Fruit fly (Drosophila melanogaster) whole organism, embryonic: ENCODE results near the gene CG10801.
A peak's percentile ranks its signal among the peaks of the same experiment; 100 is the strongest.

ENCODE experiments used
- Abd-B ChIP-seq: fragments of 200-800 bp; sonication (Bioruptor generic); optimal IDR thresholded peaks from 2 replicates; lab custom pipeline; 2018; ENCODE audit warnings: missing biosample characterization, mild to moderate bottlenecking, missing genetic modification characterization, moderate library complexity
- Antp ChIP-seq: fragments of 200-800 bp; sonication (Bioruptor generic); optimal IDR thresholded peaks from 3 replicates; lab custom pipeline; 2016; ENCODE audit warnings: missing biosample characterization, missing genetic modification characterization
- Awh ChIP-seq: fragments of 200-800 bp; sonication (Bioruptor generic); IDR thresholded peaks from 2 replicates; pipeline ENCODE4, ENCODE4 v1.3.6; 2022; ENCODE audit warnings: missing biosample characterization, missing genetic modification characterization
- CG10431 ChIP-seq: fragments of 200-800 bp; sonication (Bioruptor generic); optimal IDR thresholded peaks from 3 replicates; lab custom pipeline; 2018; ENCODE audit warnings: missing biosample characterization, mild to moderate bottlenecking, missing genetic modification characterization
- CG10959 ChIP-seq: fragments of 200-800 bp; sonication (Bioruptor generic); IDR thresholded peaks from 2 replicates; pipeline ENCODE4 v1.3.6; 2022; ENCODE audit warnings: missing biosample characterization, missing genetic modification characterization
- CG11723 ChIP-seq: fragments of 200-800 bp; sonication (Bioruptor generic); optimal IDR thresholded peaks from 2 replicates; lab custom pipeline; 2017; ENCODE audit warnings: missing biosample characterization, mild to moderate bottlenecking, missing genetic modification characterization
- CG14860 ChIP-seq: fragments of 200-800 bp; sonication (Bioruptor generic); IDR thresholded peaks from 3 replicates; pipeline ENCODE4 v1.3.6; 2022; ENCODE audit warnings: missing biosample characterization, missing genetic modification characterization; ENCODE audit not compliant: partially characterized antibody
- CG15269 ChIP-seq: fragments of 200-800 bp; sonication (Bioruptor generic); optimal IDR thresholded peaks from 2 replicates; lab custom pipeline; 2018; ENCODE audit warnings: missing biosample characterization, mild to moderate bottlenecking, missing genetic modification characterization, moderate library complexity
- CG1647 ChIP-seq: fragments of 200-800 bp; sonication (Bioruptor generic); optimal IDR thresholded peaks from 3 replicates; lab custom pipeline; 2016; ENCODE audit warnings: missing biosample characterization, missing genetic modification characterization
- CG1792 ChIP-seq: fragments of 200-800 bp; sonication (Bioruptor generic); optimal IDR thresholded peaks from 2 replicates; lab custom pipeline; 2016; ENCODE audit warnings: missing biosample characterization, missing genetic modification characterization
- CG18262 ChIP-seq: fragments of 200-800 bp; optimal IDR thresholded peaks from 3 replicates; lab custom pipeline; 2019; ENCODE audit warnings: missing biosample characterization, mild to moderate bottlenecking, missing genetic modification characterization, moderate library complexity
- CG2129 ChIP-seq: fragments of 200-800 bp; sonication (Bioruptor generic); IDR thresholded peaks from 2 replicates; pipeline ENCODE4 v1.3.6; 2022; ENCODE audit warnings: missing biosample characterization, missing genetic modification characterization; ENCODE audit not compliant: partially characterized antibody
- CG2202 ChIP-seq: fragments of 200-800 bp; sonication (Bioruptor generic); optimal IDR thresholded peaks from 2 replicates; lab custom pipeline; 2018; ENCODE audit warnings: missing biosample characterization, mild to moderate bottlenecking, missing genetic modification characterization
- CG2889 ChIP-seq: fragments of 200-800 bp; sonication (Bioruptor generic); IDR thresholded peaks from 3 replicates; pipeline ENCODE4 v1.3.6; 2022; ENCODE audit warnings: missing biosample characterization, missing genetic modification characterization
- CG31388 ChIP-seq: fragments of 200-800 bp; sonication (Bioruptor generic); optimal IDR thresholded peaks from 2 replicates; lab custom pipeline; 2016; ENCODE audit warnings: missing biosample characterization, missing genetic modification characterization
- CG3407 ChIP-seq: fragments of 200-800 bp; sonication (Bioruptor generic); optimal IDR thresholded peaks from 2 replicates; lab custom pipeline; 2018; ENCODE audit warnings: missing biosample characterization, mild to moderate bottlenecking, missing genetic modification characterization
- CG34376 ChIP-seq: fragments of 200-800 bp; sonication (Bioruptor generic); optimal IDR thresholded peaks from 2 replicates; lab custom pipeline; 2018; ENCODE audit warnings: missing biosample characterization, mild to moderate bottlenecking, missing genetic modification characterization
- CG8089 ChIP-seq: fragments of 200-800 bp; sonication (Bioruptor generic); optimal IDR thresholded peaks from 3 replicates; lab custom pipeline; 2016; ENCODE audit warnings: missing biosample characterization, missing genetic modification characterization
- CG9797 ChIP-seq: fragments of 200-800 bp; sonication (Bioruptor generic); optimal IDR thresholded peaks from 3 replicates; lab custom pipeline; 2018; ENCODE audit warnings: missing biosample characterization, mild to moderate bottlenecking, missing genetic modification characterization
- CG9876 ChIP-seq: fragments of 200-800 bp; sonication (Bioruptor generic); optimal IDR thresholded peaks from 2 replicates; lab custom pipeline; 2016; ENCODE audit warnings: missing biosample characterization, missing genetic modification characterization
- GATAe ChIP-seq: fragments of 200-800 bp; sonication (Bioruptor generic); conservative IDR thresholded peaks from 2 replicates; pipeline ENCODE4 v1.3.6; 2022; ENCODE audit warnings: missing biosample characterization, missing genetic modification characterization
- H15 ChIP-seq: fragments of 200-800 bp; sonication (Bioruptor generic); IDR thresholded peaks from 3 replicates; pipeline ENCODE4 v1.3.6; 2022; ENCODE audit warnings: missing biosample characterization, missing genetic modification characterization
- Hr39 ChIP-seq: fragments of >200 bp; optimal IDR thresholded peaks from 2 replicates; lab custom pipeline; 2017
- MBD-R2 ChIP-seq: fragments of 200-800 bp; sonication (Bioruptor generic); IDR thresholded peaks from 2 replicates; pipeline ENCODE4 v1.3.6; 2022; ENCODE audit warnings: missing biosample characterization, missing genetic modification characterization
- Max ChIP-seq: fragments of 200-800 bp; sonication (Bioruptor generic); optimal IDR thresholded peaks from 2 replicates; lab custom pipeline; 2016; ENCODE audit warnings: missing biosample characterization, mild to moderate bottlenecking, missing genetic modification characterization
- Optix ChIP-seq: fragments of 200-800 bp; sonication (Bioruptor generic); IDR thresholded peaks from 3 replicates; pipeline ENCODE4 v1.3.6; 2022; ENCODE audit warnings: missing biosample characterization, missing genetic modification characterization
- PHDP ChIP-seq: fragments of 200-800 bp; sonication (Bioruptor generic); optimal IDR thresholded peaks from 3 replicates; lab custom pipeline; 2018; ENCODE audit warnings: missing biosample characterization, mild to moderate bottlenecking, missing genetic modification characterization, moderate library complexity
- Ptx1 ChIP-seq: fragments of 200-800 bp; sonication (Bioruptor generic); IDR thresholded peaks from 2 replicates; pipeline ENCODE4 v1.3.6; 2022; ENCODE audit warnings: missing biosample characterization, missing genetic modification characterization
- Six4 ChIP-seq: fragments of 200-800 bp; sonication (Bioruptor generic); optimal IDR thresholded peaks from 2 replicates; lab custom pipeline; 2016; ENCODE audit warnings: missing biosample characterization, missing genetic modification characterization
- Sox100B ChIP-seq: fragments of 200-800 bp; sonication (Bioruptor generic); optimal IDR thresholded peaks from 3 replicates; lab custom pipeline; 2018; ENCODE audit warnings: missing biosample characterization, mild to moderate bottlenecking, missing genetic modification characterization
- Vsx1 ChIP-seq: fragments of 200-800 bp; sonication (Bioruptor generic); optimal IDR thresholded peaks from 2 replicates; lab custom pipeline; 2017; ENCODE audit warnings: missing biosample characterization, mild to moderate bottlenecking, missing genetic modification characterization, missing genetic modification reagents
- Xbp1 ChIP-seq: fragments of 200-800 bp; sonication (Bioruptor generic); optimal IDR thresholded peaks from 3 replicates; lab custom pipeline; 2016; ENCODE audit warnings: missing biosample characterization, mild to moderate bottlenecking, missing genetic modification characterization
- YL-1 ChIP-seq: fragments of 200-800 bp; sonication (Bioruptor generic); optimal IDR thresholded peaks from 3 replicates; lab custom pipeline; 2017; ENCODE audit warnings: missing biosample characterization, mild to moderate bottlenecking, missing genetic modification characterization
- amos ChIP-seq: fragments of 200-800 bp; sonication (Bioruptor generic); IDR thresholded peaks from 2 replicates; pipeline ENCODE4 v1.3.6; 2022; ENCODE audit warnings: missing biosample characterization, missing genetic modification characterization; ENCODE audit not compliant: partially characterized antibody
- az2 ChIP-seq: fragments of 200-800 bp; sonication (Bioruptor generic); optimal IDR thresholded peaks from 3 replicates; lab custom pipeline; 2016; ENCODE audit warnings: missing biosample characterization, missing genetic modification characterization
- chn ChIP-seq: fragments of 200-800 bp; sonication (Bioruptor generic); optimal IDR thresholded peaks from 2 replicates; lab custom pipeline; 2016; ENCODE audit warnings: missing biosample characterization, missing genetic modification characterization
- corto ChIP-seq: fragments of 200-800 bp; sonication (Bioruptor generic); optimal IDR thresholded peaks from 2 replicates; lab custom pipeline; 2016; ENCODE audit warnings: missing biosample characterization, mild to moderate bottlenecking, missing genetic modification characterization, moderate library complexity
- eyg ChIP-seq: fragments of 200-800 bp; sonication (Bioruptor generic); optimal IDR thresholded peaks from 3 replicates; lab custom pipeline; 2016; ENCODE audit warnings: missing biosample characterization, missing genetic modification characterization
- fd96Cb ChIP-seq: fragments of 200-800 bp; sonication (Bioruptor generic); optimal IDR thresholded peaks from 2 replicates; lab custom pipeline; 2018; ENCODE audit warnings: missing biosample characterization, mild to moderate bottlenecking, missing genetic modification characterization, moderate library complexity
- jumu ChIP-seq: fragments of 200-800 bp; sonication (Bioruptor generic); optimal IDR thresholded peaks from 3 replicates; lab custom pipeline; 2016; ENCODE audit warnings: missing biosample characterization, missing genetic modification characterization
- mam ChIP-seq: fragments of 200-800 bp; sonication (Bioruptor generic); optimal IDR thresholded peaks from 3 replicates; lab custom pipeline; 2016; ENCODE audit warnings: missing biosample characterization, missing genetic modification characterization
- nom ChIP-seq: fragments of 200-800 bp; sonication (Bioruptor generic); optimal IDR thresholded peaks from 2 replicates; lab custom pipeline; 2017; ENCODE audit warnings: missing biosample characterization, missing genetic modification characterization, mild to moderate bottlenecking, moderate library complexity, missing genetic modification reagents
- pho ChIP-seq: fragments of 200-800 bp; sonication (Bioruptor generic); optimal IDR thresholded peaks from 2 replicates; lab custom pipeline; 2016; ENCODE audit warnings: missing biosample characterization, missing genetic modification characterization
- run ChIP-seq: fragments of 200-800 bp; sonication (Bioruptor generic); optimal IDR thresholded peaks from 3 replicates; lab custom pipeline; 2018; ENCODE audit warnings: missing biosample characterization, mild to moderate bottlenecking, missing genetic modification characterization
- sd ChIP-seq: fragments of 200-800 bp; sonication (Bioruptor generic); optimal IDR thresholded peaks from 3 replicates; lab custom pipeline; 2018; ENCODE audit warnings: missing biosample characterization, mild to moderate bottlenecking, missing genetic modification characterization, moderate library complexity
- sens ChIP-seq: fragments of 200-800 bp; sonication (Bioruptor generic); peaks from one replicate; lab custom pipeline; 2016; ENCODE audit warnings: missing biosample characterization, missing genetic modification characterization
- slbo ChIP-seq: fragments of 200-800 bp; sonication (Bioruptor generic); IDR thresholded peaks from 2 replicates; pipeline ENCODE4 v1.3.6; 2022; ENCODE audit warnings: missing biosample characterization, missing genetic modification characterization
- stc ChIP-seq: fragments of 200-800 bp; sonication (Bioruptor generic); IDR thresholded peaks from 2 replicates; pipeline ENCODE4 v1.3.6; 2022; ENCODE audit warnings: missing biosample characterization, missing genetic modification characterization
- sug ChIP-seq: fragments of 200-800 bp; optimal IDR thresholded peaks from 2 replicates; lab custom pipeline; 2019; ENCODE audit warnings: missing biosample characterization, mild to moderate bottlenecking, missing genetic modification characterization, moderate library complexity
- tio ChIP-seq: fragments of 200-800 bp; sonication (Bioruptor generic); optimal IDR thresholded peaks from 2 replicates; lab custom pipeline; 2017; ENCODE audit warnings: missing biosample characterization, missing genetic modification characterization, inconsistent platforms
- unpg ChIP-seq: fragments of 200-800 bp; sonication (Bioruptor generic); optimal IDR thresholded peaks from 3 replicates; lab custom pipeline; 2018; ENCODE audit warnings: missing biosample characterization, mild to moderate bottlenecking, missing genetic modification characterization, moderate library complexity
- z ChIP-seq: fragments of 200-800 bp; sonication (Bioruptor generic); IDR thresholded peaks from 3 replicates; pipeline ENCODE4 v1.3.6; 2022; ENCODE audit warnings: missing biosample characterization, missing genetic modification characterization

Gene CG10801

dm6 chrX:3476009-3476408, 15.6 kb downstream of the CG10801 start (continued):
- 0 out of 2 replicates have a peak, but pooled peaks have one; percentile 9 for TF ChIP-seq stc
- no peak for TF ChIP-seq sd
- peak; percentile 56 for TF ChIP-seq az2 (GFP tag; lab: Kevin White, UChicago)
- peak; percentile 58 for TF ChIP-seq tio (GFP tag; lab: Kevin White, UChicago)
- no peak for TF ChIP-seq eyg (GFP tag; lab: Kevin White, UChicago)
- TF ChIP-seq CG9876 (GFP tag; lab: Kevin White, UChicago), result no peak
- peak; percentile 36 for TF ChIP-seq Sox100B
- no peak for TF ChIP-seq CG14860 (GFP tag; lab: Robert Waterston, UW)
- no peak for TF ChIP-seq CG1792 (GFP tag; lab: Kevin White, UChicago)
- TF ChIP-seq Max (GFP tag; lab: Kevin White, UChicago), result peak; percentile 3
- no peak for TF ChIP-seq sug (tag; lab: Kevin White, UChicago)
- no peak for TF ChIP-seq H15 (GFP tag; lab: Robert Waterston, UW)
- TF ChIP-seq Xbp1 (GFP tag; lab: Kevin White, UChicago), result peak; percentile 58
- TF ChIP-seq Hr39 (lab: Kevin White, UChicago), result no peak
- no peak for TF ChIP-seq nom (GFP tag; lab: Kevin White, UChicago)
- TF ChIP-seq Six4, result no peak
- no peak for TF ChIP-seq MBD-R2 (GFP tag; lab: Robert Waterston, UW)
- peak; percentile 25 for TF ChIP-seq CG8089
- TF ChIP-seq CG1647 (GFP tag; lab: Kevin White, UChicago), result peak; percentile 3
- TF ChIP-seq CG18262, result peak; percentile 51
- TF ChIP-seq Antp, result peak; percentile 13
- TF ChIP-seq CG34376 (GFP tag; lab: Kevin White, UChicago), result no peak
- TF ChIP-seq GATAe (GFP tag; lab: Robert Waterston, UW), result no peak
- TF ChIP-seq fd96Cb (tag; lab: Kevin White, UChicago), result peak; percentile 55
- no peak for TF ChIP-seq CG2889 (GFP tag; lab: Robert Waterston, UW)
- TF ChIP-seq mam (GFP tag; lab: Kevin White, UChicago), result peak; percentile 7
- TF ChIP-seq chn (GFP tag; lab: Kevin White, UChicago), result peak; percentile 35
- TF ChIP-seq CG31388 (GFP tag; lab: Kevin White, UChicago), result no peak
- peak; percentile 42 for TF ChIP-seq Ptx1
- peak; percentile 39 for TF ChIP-seq CG15269 (tag; lab: Kevin White, UChicago)
- no peak for TF ChIP-seq CG2129 (GFP tag; lab: Robert Waterston, UW)
- TF ChIP-seq PHDP, result peak; percentile 27
- no peak for TF ChIP-seq CG9797 (GFP tag; lab: Kevin White, UChicago)
- TF ChIP-seq CG10431, result no peak
- TF ChIP-seq slbo (GFP tag; lab: Robert Waterston, UW), result no peak
- TF ChIP-seq Optix (GFP tag; lab: Robert Waterston, UW), result no peak
- no peak for TF ChIP-seq corto (GFP tag; lab: Kevin White, UChicago)
- no peak for TF ChIP-seq CG11723 (GFP tag; lab: Kevin White, UChicago)
- peak; percentile 5 for TF ChIP-seq Vsx1
- no peak for TF ChIP-seq run (tag; lab: Kevin White, UChicago)
- TF ChIP-seq pho (GFP tag; lab: Kevin White, UChicago), result no peak
- TF ChIP-seq CG10959 (GFP tag; lab: Robert Waterston, UW), result peak; percentile 52; the same call in 1 of the 2 replicates
- TF ChIP-seq unpg (GFP tag; lab: Kevin White, UChicago), result peak; percentile 44
- peak; percentile 28 for TF ChIP-seq Abd-B (GFP tag; lab: Kevin White, UChicago)
- peak; percentile 90 for TF ChIP-seq sens
- peak; percentile 0 for TF ChIP-seq CG3407 (GFP tag; lab: Kevin White, UChicago)
- no peak for TF ChIP-seq YL-1 (GFP tag; lab: Kevin White, UChicago)
- TF ChIP-seq Awh (GFP tag; lab: Robert Waterston, UW), result no peak
- TF ChIP-seq jumu, result no peak
- no peak for TF ChIP-seq amos (GFP tag; lab: Robert Waterston, UW)
- peak; percentile 6 for TF ChIP-seq CG2202 (tag; lab: Kevin White, UChicago)
- no peak for TF ChIP-seq z (GFP tag; lab: Robert Waterston, UW)
